Worm (Caenorhabditis elegans) whole organism, L4 larva: ENCODE data around the gene ZC443.7.

Experiments
- D1046.2 ChIP-seq: fragments of 200-800 bp; sonication (Bioruptor generic); IDR thresholded peaks from 2 replicates; pipeline ENCODE4 v1.3.6; 2022; ENCODE audit warnings: missing genetic modification characterization, missing compliant biosample characterization
- F49E8.2 ChIP-seq: sonication (generic microtip); optimal IDR thresholded peaks from 2 replicates; lab custom pipeline; 2016; ENCODE audit warnings: missing compliant biosample characterization, mild to moderate bottlenecking, missing genetic modification characterization, borderline replicate concordance
- T20F7.1 ChIP-seq: fragments of 200-800 bp; sonication (Bioruptor generic); optimal IDR thresholded peaks from 2 replicates; lab custom pipeline; 2018; ENCODE audit warnings: mild to moderate bottlenecking, missing genetic modification characterization, missing compliant biosample characterization
- ZK337.2 ChIP-seq: fragments of 200-800 bp; sonication (Bioruptor generic); IDR thresholded peaks from 2 replicates; pipeline ENCODE4 v1.3.6; 2022; ENCODE audit warnings: missing genetic modification reagents, missing genetic modification characterization, missing compliant biosample characterization
- aha-1 ChIP-seq: fragments of 150-350 bp; peaks from one replicate; lab custom pipeline; 2014; ENCODE audit warnings: missing biosample characterization, missing genetic modification characterization
- aly-2 ChIP-seq: sonication (generic microtip); optimal IDR thresholded peaks from 2 replicates; lab custom pipeline; 2018; ENCODE audit warnings: missing biosample characterization, missing genetic modification characterization
- attf-4 ChIP-seq: sonication (generic microtip); optimal IDR thresholded peaks from 3 replicates; lab custom pipeline; 2017; ENCODE audit warnings: missing biosample characterization, missing genetic modification characterization
- ctbp-1 ChIP-seq: fragments of 200-800 bp; sonication (Bioruptor generic); IDR thresholded peaks from 2 replicates; pipeline ENCODE4 v1.3.6; 2022; ENCODE audit warnings: missing genetic modification reagents, missing genetic modification characterization, missing compliant biosample characterization
- daf-16 ChIP-seq, 3 experiments: sonication (generic microtip); optimal IDR thresholded peaks; 2 replicates each; lab custom pipeline; 2016 to 2017; ENCODE audit warnings: missing genetic modification characterization in 3 of 3, missing genetic modification reagents in 3 of 3, mild to moderate bottlenecking in 2 of 3, missing compliant biosample characterization in 2 of 3, missing biosample characterization in 1 of 3, moderate library complexity in 1 of 3
- dmd-9 ChIP-seq: fragments of 200-800 bp; sonication (Bioruptor generic); IDR thresholded peaks from 2 replicates; pipeline ENCODE4 v1.3.6; 2022; ENCODE audit warnings: missing genetic modification reagents, missing genetic modification characterization, missing compliant biosample characterization
- dpl-1 ChIP-seq: fragments of 150-350 bp; optimal IDR thresholded peaks from 2 replicates; lab custom pipeline; 2014; ENCODE audit warnings: missing biosample characterization, missing genetic modification reagents, missing genetic modification characterization
- dve-1 ChIP-seq: sonication (generic microtip); optimal IDR thresholded peaks from 2 replicates; lab custom pipeline; 2017; ENCODE audit warnings: antibody characterized with exemption, mild to moderate bottlenecking, missing genetic modification characterization, missing compliant biosample characterization; ENCODE audit not compliant: insufficient read depth
- egl-27 ChIP-seq: sonication (generic microtip); optimal IDR thresholded peaks from 3 replicates; lab custom pipeline; 2017; ENCODE audit warnings: missing biosample characterization, missing genetic modification reagents, missing genetic modification characterization
- egl-43 ChIP-seq: fragments of 200-800 bp; sonication (Bioruptor generic); IDR thresholded peaks from 2 replicates; pipeline ENCODE4 v1.3.6; 2022; ENCODE audit warnings: missing genetic modification reagents, missing genetic modification characterization, missing compliant biosample characterization
- gei-8 ChIP-seq: fragments of 200-800 bp; sonication (Bioruptor generic); optimal IDR thresholded peaks from 2 replicates; lab custom pipeline; 2018; ENCODE audit warnings: mild to moderate bottlenecking, missing genetic modification characterization, missing compliant biosample characterization
- hlh-11 ChIP-seq: fragments of 200-800 bp; sonication (Bioruptor generic); optimal IDR thresholded peaks from 2 replicates; lab custom pipeline; 2018; ENCODE audit warnings: mild to moderate bottlenecking, missing genetic modification characterization, missing compliant biosample characterization
- hmg-1.1 ChIP-seq: fragments of 200-800 bp; sonication (Bioruptor generic); IDR thresholded peaks from 2 replicates; pipeline ENCODE4 v1.3.6; 2022; ENCODE audit warnings: missing genetic modification reagents, missing genetic modification characterization, missing compliant biosample characterization
- lin-1 ChIP-seq: fragments of 200-800 bp; sonication (Bioruptor generic); IDR thresholded peaks from 2 replicates; pipeline ENCODE4 v1.3.6; 2022; ENCODE audit warnings: missing genetic modification reagents, missing genetic modification characterization, missing compliant biosample characterization
- lin-29 ChIP-seq: fragments of 200-800 bp; sonication (Bioruptor generic); IDR thresholded peaks from 2 replicates; pipeline ENCODE4 v1.3.6; 2022; ENCODE audit warnings: missing genetic modification reagents, missing genetic modification characterization, missing compliant biosample characterization
- lir-3 ChIP-seq: sonication (generic microtip); optimal IDR thresholded peaks from 2 replicates; lab custom pipeline; 2016; ENCODE audit warnings: mild to moderate bottlenecking, missing genetic modification characterization, missing compliant biosample characterization
- lsy-2 ChIP-seq, 2 experiments: fragments of 150-350 bp in 1 of 2; sonication (generic microtip) in 1 of 2; optimal IDR thresholded peaks; 2 replicates each; lab custom pipeline; 2014 to 2017; ENCODE audit warnings: missing biosample characterization in 2 of 2, missing genetic modification characterization in 2 of 2
- mdl-1 ChIP-seq, 2 experiments: fragments of 150-350 bp in 1 of 2; sonication (generic microtip) in 1 of 2; optimal IDR thresholded peaks; 2 replicates each; lab custom pipeline; 2014 to 2017; ENCODE audit warnings: missing biosample characterization in 2 of 2, missing genetic modification characterization in 2 of 2
- mdt-29 ChIP-seq: fragments of 200-800 bp; sonication (Bioruptor generic); IDR thresholded peaks from 2 replicates; pipeline ENCODE4 v1.3.6; 2022; ENCODE audit warnings: missing genetic modification reagents, missing genetic modification characterization, missing compliant biosample characterization
- mxl-3 ChIP-seq: fragments of 200-800 bp; sonication (Bioruptor generic); optimal IDR thresholded peaks from 2 replicates; lab custom pipeline; 2018; ENCODE audit warnings: mild to moderate bottlenecking, missing genetic modification characterization, missing compliant biosample characterization
- nhr-10 ChIP-seq: fragments of 150-350 bp; optimal IDR thresholded peaks from 2 replicates; lab custom pipeline; 2014; ENCODE audit warnings: missing biosample characterization, missing genetic modification characterization
- nhr-111 ChIP-seq: fragments of 200-800 bp; sonication (Bioruptor generic); optimal IDR thresholded peaks from 2 replicates; lab custom pipeline; 2018; ENCODE audit warnings: mild to moderate bottlenecking, missing genetic modification characterization, missing compliant biosample characterization
- nhr-28 ChIP-seq: fragments of 150-350 bp; optimal IDR thresholded peaks from 2 replicates; lab custom pipeline; 2014; ENCODE audit warnings: missing biosample characterization, missing genetic modification characterization
- nhr-41 ChIP-seq: fragments of 200-800 bp; sonication (Bioruptor generic); IDR thresholded peaks from 2 replicates; pipeline ENCODE4 v1.3.6; 2022; ENCODE audit warnings: missing genetic modification reagents, missing genetic modification characterization, missing compliant biosample characterization
- nhr-42 ChIP-seq: fragments of 200-800 bp; sonication (Bioruptor generic); IDR thresholded peaks from 2 replicates; pipeline ENCODE4 v1.3.6; 2022; ENCODE audit warnings: missing genetic modification characterization, missing compliant biosample characterization
- nhr-6 ChIP-seq: fragments of 150-350 bp; optimal IDR thresholded peaks from 2 replicates; lab custom pipeline; 2014; ENCODE audit warnings: missing biosample characterization, missing genetic modification characterization
- nhr-77 ChIP-seq: fragments of 150-350 bp; optimal IDR thresholded peaks from 2 replicates; lab custom pipeline; 2014; ENCODE audit warnings: missing biosample characterization, missing genetic modification characterization
- php-3 ChIP-seq: fragments of 200-800 bp; sonication (Bioruptor generic); IDR thresholded peaks from 2 replicates; pipeline ENCODE4 v1.3.6; 2022; ENCODE audit warnings: missing genetic modification reagents, missing genetic modification characterization, missing compliant biosample characterization
- spr-3 ChIP-seq: fragments of 200-800 bp; sonication (Bioruptor generic); optimal IDR thresholded peaks from 2 replicates; lab custom pipeline; 2018; ENCODE audit warnings: mild to moderate bottlenecking, missing genetic modification characterization, missing compliant biosample characterization
- tag-97 ChIP-seq: fragments of 200-800 bp; sonication (Bioruptor generic); IDR thresholded peaks from 2 replicates; pipeline ENCODE4 v1.3.6; 2022; ENCODE audit warnings: missing genetic modification characterization, missing compliant biosample characterization
- unc-39 ChIP-seq: sonication (generic microtip); optimal IDR thresholded peaks from 2 replicates; lab custom pipeline; 2017; ENCODE audit warnings: missing biosample characterization, missing genetic modification characterization
- unc-62 ChIP-seq, 3 experiments: fragments of 150-350 bp in 1 of 3; sonication (generic microtip); optimal IDR thresholded peaks in 2 of 3; peaks in 1 of 3; 1 replicate in 1 of 3; 2 replicates in 2 of 3; lab custom pipeline; 2014 to 2017; ENCODE audit warnings: missing biosample characterization in 3 of 3, missing genetic modification characterization in 3 of 3, missing genetic modification reagents in 3 of 3, missing genotype in 1 of 3
- zfp-3 ChIP-seq: fragments of 200-800 bp; sonication (Bioruptor generic); conservative IDR thresholded peaks from 2 replicates; pipeline ENCODE4 v1.3.6; 2022; ENCODE audit warnings: missing genetic modification reagents, missing genetic modification characterization, missing compliant biosample characterization
- zip-11 ChIP-seq: fragments of 200-800 bp; sonication (Bioruptor generic); IDR thresholded peaks from 2 replicates; pipeline ENCODE4 v1.3.6; 2022; ENCODE audit warnings: missing genetic modification characterization, missing compliant biosample characterization
- zip-2 ChIP-seq: fragments of 150-350 bp; optimal IDR thresholded peaks from 2 replicates; lab custom pipeline; 2014; ENCODE audit warnings: missing biosample characterization, missing genetic modification characterization
- ztf-11 ChIP-seq: fragments of 150-350 bp; optimal IDR thresholded peaks from 2 replicates; lab custom pipeline; 2014; ENCODE audit warnings: missing biosample characterization, missing genetic modification characterization

Gene ZC443.7

DNA sequence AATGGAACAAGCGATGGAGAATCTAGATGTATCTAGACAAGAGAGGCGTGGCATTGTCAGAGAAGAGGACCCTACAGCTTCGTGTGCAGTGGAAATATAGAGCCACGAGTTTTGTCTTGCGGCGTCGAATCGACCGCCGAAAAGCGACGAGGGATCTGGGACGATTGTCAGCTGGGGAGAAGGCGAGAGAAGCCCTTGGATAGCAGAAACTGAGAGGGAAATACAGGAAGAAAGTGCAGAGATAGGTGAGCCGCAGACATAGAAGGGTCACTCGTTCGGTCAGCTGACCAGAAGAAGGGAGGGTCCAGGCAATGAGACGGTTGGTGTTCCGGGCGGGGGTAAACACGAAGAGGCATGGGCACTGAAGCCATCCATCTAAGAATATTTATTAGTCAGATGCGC, 8.2 kb downstream of the ZC443.7 start (continued):
- TF ChIP-seq gei-8 (peak; percentile 9), lin-29 (no peak), lin-1 (GFP tag; lab: Robert Waterston, UW) (no peak), zfp-3 (no peak), nhr-42 (GFP tag; lab: Robert Waterston, UW) (no peak), egl-43 (no peak; the same call in 1 of the 2 replicates), daf-16 (GFP tag; optimal IDR thresholded peaks at IDR 0.05; lab: Kevin White, UChicago) (peak in 1 of 2 experiments; percentile 50), daf-16 (tag; optimal IDR thresholded peaks at IDR 0.05; lab: Kevin White, UChicago) (peak; percentile 30), mdl-1 (tag; optimal IDR thresholded peaks at IDR 0.05; lab: Kevin White, UChicago) (peak; percentile 43 to 88), tag-97 (GFP tag; lab: Robert Waterston, UW) (no peak), zip-2 (tag; lab: Kevin White, UChicago) (no peak), php-3 (GFP tag; lab: Robert Waterston, UW) (no peak), D1046.2 (GFP tag; lab: Robert Waterston, UW) (no peak), unc-62 (GFP tag; optimal IDR thresholded peaks at IDR 0.05 in 1 of 2; lab: Kevin White, UChicago) (peak in 1 of 2 experiments; percentile 98), unc-62 (tag; optimal IDR thresholded peaks at IDR 0.05; lab: Kevin White, UChicago) (no peak), nhr-10 (no peak), lir-3 (tag; lab: Kevin White, UChicago) (no peak), dpl-1 (GFP tag; lab: Kevin White, UChicago) (no peak), aha-1 (tag; lab: Kevin White, UChicago) (peak; percentile 94), dmd-9 (GFP tag; lab: Robert Waterston, UW) (no peak), mdt-29 (GFP tag; lab: Robert Waterston, UW) (no peak), aly-2 (tag; lab: Kevin White, UChicago) (no peak), zip-11 (no peak), ztf-11 (tag; lab: Kevin White, UChicago) (no peak), nhr-41 (GFP tag; lab: Robert Waterston, UW) (no peak), mxl-3 (GFP tag; lab: Kevin White, UChicago) (peak; percentile 53), nhr-77 (tag; lab: Kevin White, UChicago) (no peak), F49E8.2 (tag; lab: Kevin White, UChicago) (no peak), nhr-111 (GFP tag; lab: Kevin White, UChicago) (no peak), hmg-1.1 (GFP tag; lab: Robert Waterston, UW) (peak; percentile 70; the same call in 1 of the 2 replicates), unc-39 (no peak), lsy-2 (tag; optimal IDR thresholded peaks at IDR 0.05; lab: Kevin White, UChicago) (peak; percentile 53 to 64), spr-3 (GFP tag; lab: Kevin White, UChicago) (no peak), ZK337.2 (GFP tag; lab: Robert Waterston, UW) (no peak), attf-4 (tag; lab: Kevin White, UChicago) (no peak), T20F7.1 (no peak)

DNA sequence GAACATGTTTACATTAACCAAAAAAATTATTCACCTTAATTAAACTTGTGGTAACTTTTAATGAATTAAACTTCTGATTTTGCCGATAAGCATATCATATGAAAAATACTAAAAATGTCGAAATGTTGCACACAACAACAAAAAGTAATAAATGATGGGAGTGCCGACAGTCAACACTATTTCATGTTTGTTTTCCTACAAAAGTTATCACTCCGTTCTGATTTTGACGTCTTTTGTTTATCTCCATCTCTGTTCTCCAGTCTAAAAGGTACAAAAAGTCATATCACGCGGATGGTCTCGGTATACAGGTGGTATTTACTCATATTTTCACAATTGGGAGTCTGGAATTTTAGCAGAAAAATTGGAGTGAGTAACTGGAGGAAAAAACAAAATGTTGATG, 9.1 kb downstream of the ZC443.7 start:
- TF ChIP-seq php-3 (GFP tag; lab: Robert Waterston, UW): peak; percentile 22; the same call in 1 of the 2 replicates
- TF ChIP-seq ctbp-1 (GFP tag; lab: Robert Waterston, UW): no peak
- peak; percentile 0 for TF ChIP-seq hlh-11 (tag; lab: Kevin White, UChicago)
- TF ChIP-seq nhr-77 (tag; lab: Kevin White, UChicago): peak; percentile 32
- no peak for TF ChIP-seq daf-16 (GFP tag; optimal IDR thresholded peaks at IDR 0.05; lab: Kevin White, UChicago)
- peak; percentile 89 for TF ChIP-seq daf-16 (tag; optimal IDR thresholded peaks at IDR 0.05; lab: Kevin White, UChicago)
- no peak for TF ChIP-seq nhr-111 (GFP tag; lab: Kevin White, UChicago)
- no peak for TF ChIP-seq aha-1 (tag; lab: Kevin White, UChicago)
- TF ChIP-seq egl-27 (tag; lab: Kevin White, UChicago): no peak
- peak; percentile 52 for TF ChIP-seq dve-1 (tag; lab: Kevin White, UChicago)
- no peak for TF ChIP-seq nhr-10
- TF ChIP-seq nhr-6 (tag; lab: Kevin White, UChicago): peak; percentile 45
- TF ChIP-seq mdl-1 (tag; optimal IDR thresholded peaks at IDR 0.05; lab: Kevin White, UChicago): peak in 1 of 2 experiments; percentile 19
- peak; percentile 60 for TF ChIP-seq nhr-28 (tag; lab: Kevin White, UChicago)
